Worm (Caenorhabditis elegans) whole organism, early embryonic: ENCODE results near the gene Y62H9A.7.

Experiments
- B0310.2 ChIP-seq: sonication (generic microtip); optimal IDR thresholded peaks from 2 replicates; lab custom pipeline; 2016; ENCODE audit warnings: mild to moderate bottlenecking, missing genetic modification characterization, missing compliant biosample characterization
- aly-1 ChIP-seq: sonication (generic microtip); optimal IDR thresholded peaks from 2 replicates; lab custom pipeline; 2016; ENCODE audit warnings: missing genetic modification characterization, missing compliant biosample characterization
- ama-1 ChIP-seq: fragments of 150-350 bp; optimal IDR thresholded peaks from 2 replicates; lab custom pipeline; 2014
- ceh-36 ChIP-seq: sonication (generic microtip); optimal IDR thresholded peaks from 2 replicates; lab custom pipeline; 2016; ENCODE audit warnings: missing genetic modification characterization, inconsistent platforms, missing compliant biosample characterization
- ets-7 ChIP-seq: sonication (generic microtip); optimal IDR thresholded peaks from 2 replicates; lab custom pipeline; 2016; ENCODE audit warnings: missing genotype, missing genetic modification characterization, missing compliant biosample characterization
- flt-1 ChIP-seq: fragments of 200-800 bp; sonication (Bioruptor generic); IDR thresholded peaks from 2 replicates; pipeline ENCODE4 v1.3.6; 2022; ENCODE audit warnings: missing genetic modification characterization, missing compliant biosample characterization
- hmg-4 ChIP-seq: fragments of 200-800 bp; sonication (Bioruptor generic); optimal IDR thresholded peaks from 2 replicates; lab custom pipeline; 2018; ENCODE audit warnings: mild to moderate bottlenecking, missing genetic modification characterization, missing compliant biosample characterization
- pes-1 ChIP-seq: fragments of 200-800 bp; sonication (Bioruptor generic); IDR thresholded peaks from 2 replicates; pipeline ENCODE4 v1.3.6; 2022; ENCODE audit warnings: missing genetic modification reagents, missing genetic modification characterization, missing compliant biosample characterization
- tbx-11 ChIP-seq: fragments of 200-800 bp; sonication (Bioruptor generic); IDR thresholded peaks from 2 replicates; pipeline ENCODE4 v1.3.6; 2022; ENCODE audit warnings: missing genetic modification characterization, missing compliant biosample characterization
- tbx-37 ChIP-seq: fragments of 200-800 bp; sonication (Bioruptor generic); conservative IDR thresholded peaks from 2 replicates; pipeline ENCODE4 v1.3.6; 2022; ENCODE audit warnings: missing genetic modification reagents, missing genetic modification characterization, missing compliant biosample characterization
- tra-4 ChIP-seq: sonication (generic microtip); optimal IDR thresholded peaks from 2 replicates; lab custom pipeline; 2017; ENCODE audit warnings: missing genetic modification characterization, missing compliant biosample characterization

- TF ChIP-seq ama-1 (lab: Kevin White, UChicago): no peak
- no peak for TF ChIP-seq ets-7 (tag; lab: Kevin White, UChicago)
- TF ChIP-seq B0310.2 (tag; lab: Kevin White, UChicago): no peak
- TF ChIP-seq flt-1 (GFP tag; lab: Robert Waterston, UW): no peak
- TF ChIP-seq tbx-37: no peak
- TF ChIP-seq aly-1: no peak
- TF ChIP-seq ceh-36: no peak
- no peak for TF ChIP-seq hmg-4
- no peak for TF ChIP-seq pes-1 (GFP tag; lab: Robert Waterston, UW)
- TF ChIP-seq tbx-11 (GFP tag; lab: Robert Waterston, UW): no peak
- TF ChIP-seq tra-4: no peak
Observed at ce11 chrX:11885577-11885976, at the start of gene Y62H9A.7.
